Worm (Caenorhabditis elegans) whole organism, L1 larva: Measurements from ENCODE around the gene F38A5.6.

Experiments used
- C16A3.4 ChIP-seq: fragments of 150-350 bp; optimal IDR thresholded peaks from 2 replicates; lab custom pipeline; 2014; ENCODE audit warnings: missing biosample characterization, missing genetic modification characterization
- C34B4.2 ChIP-seq: sonication (generic microtip); optimal IDR thresholded peaks from 2 replicates; lab custom pipeline; 2017; ENCODE audit warnings: mild to moderate bottlenecking, missing genetic modification characterization, missing compliant biosample characterization
- F16B12.6 ChIP-seq: fragments of 150-350 bp; optimal IDR thresholded peaks from 2 replicates; lab custom pipeline; 2014; ENCODE audit warnings: missing biosample characterization, missing genetic modification characterization
- aha-1 ChIP-seq: fragments of 150-350 bp; optimal IDR thresholded peaks from 2 replicates; lab custom pipeline; 2014; ENCODE audit warnings: missing biosample characterization, missing genetic modification characterization
- alr-1 ChIP-seq: fragments of 200-800 bp; sonication (Bioruptor generic); optimal IDR thresholded peaks from 2 replicates; lab custom pipeline; 2018; ENCODE audit warnings: borderline replicate concordance, mild to moderate bottlenecking, missing genetic modification characterization, missing compliant biosample characterization
- blmp-1 ChIP-seq: fragments of 150-350 bp; optimal IDR thresholded peaks from 2 replicates; lab custom pipeline; 2014; ENCODE audit warnings: missing biosample characterization, missing genetic modification characterization
- ceh-63 ChIP-seq: fragments of 200-800 bp; sonication (Bioruptor generic); optimal IDR thresholded peaks from 2 replicates; lab custom pipeline; 2018; ENCODE audit warnings: mild to moderate bottlenecking, missing genetic modification characterization, missing compliant biosample characterization
- ceh-90 ChIP-seq: sonication (generic microtip); optimal IDR thresholded peaks from 2 replicates; lab custom pipeline; 2016; ENCODE audit warnings: missing genetic modification characterization, missing compliant biosample characterization
- dpl-1 ChIP-seq, 3 experiments: fragments of 150-350 bp in 2 of 3; sonication (generic microtip) in 1 of 3; optimal IDR thresholded peaks; 2 replicates each; lab custom pipeline; 2014 to 2017; ENCODE audit warnings: missing biosample characterization in 3 of 3, missing genetic modification characterization in 3 of 3, missing genetic modification reagents in 3 of 3
- dsc-1 ChIP-seq: sonication (generic microtip); optimal IDR thresholded peaks from 2 replicates; lab custom pipeline; 2016; ENCODE audit warnings: mild to moderate bottlenecking, missing genetic modification characterization, missing compliant biosample characterization
- efl-1 ChIP-seq, 4 experiments: fragments of 150-350 bp; optimal IDR thresholded peaks in 3 of 4; peaks in 1 of 4; 1 replicate in 1 of 4; 2 replicates in 3 of 4; lab custom pipeline; 2014; ENCODE audit warnings: missing biosample characterization in 2 of 4, missing genetic modification characterization in 2 of 4, missing genetic modification reagents in 2 of 4
- efl-3 ChIP-seq: fragments of 200-800 bp; sonication (Bioruptor generic); optimal IDR thresholded peaks from 2 replicates; lab custom pipeline; 2018; ENCODE audit warnings: mild to moderate bottlenecking, missing genetic modification characterization, missing compliant biosample characterization
- egl-13 ChIP-seq: sonication (generic microtip); optimal IDR thresholded peaks from 2 replicates; lab custom pipeline; 2016; ENCODE audit warnings: missing genotype, missing genetic modification reagents, missing genetic modification characterization, missing compliant biosample characterization
- fkh-8 ChIP-seq: sonication (generic microtip); optimal IDR thresholded peaks from 2 replicates; lab custom pipeline; 2016; ENCODE audit warnings: mild to moderate bottlenecking, missing genetic modification characterization, missing compliant biosample characterization
- fos-1 ChIP-seq: fragments of 150-350 bp; optimal IDR thresholded peaks from 2 replicates; lab custom pipeline; 2014; ENCODE audit warnings: missing biosample characterization, missing genetic modification characterization
- hlh-17 ChIP-seq: fragments of 200-800 bp; sonication (Bioruptor generic); optimal IDR thresholded peaks from 2 replicates; lab custom pipeline; 2018; ENCODE audit warnings: missing genetic modification characterization, mild to moderate bottlenecking, missing compliant biosample characterization, moderate library complexity, borderline replicate concordance
- hpl-2 ChIP-seq: fragments of 150-350 bp; optimal IDR thresholded peaks from 2 replicates; lab custom pipeline; 2014; ENCODE audit warnings: missing biosample characterization, missing genetic modification reagents, missing genetic modification characterization
- jun-1 ChIP-seq: fragments of 150-350 bp; optimal IDR thresholded peaks from 2 replicates; lab custom pipeline; 2014; ENCODE audit warnings: missing biosample characterization, missing genetic modification reagents, missing genetic modification characterization
- lin-14 ChIP-seq: fragments of 200-800 bp; sonication (Bioruptor generic); optimal IDR thresholded peaks from 2 replicates; lab custom pipeline; 2018; ENCODE audit warnings: mild to moderate bottlenecking, missing genetic modification characterization, moderate library complexity, missing compliant biosample characterization
- lin-15B ChIP-seq: fragments of 150-350 bp; sonication (generic microtip); optimal IDR thresholded peaks from 3 replicates; lab custom pipeline; 2014; ENCODE audit warnings: missing biosample characterization, missing genetic modification characterization
- lin-35 ChIP-seq, 2 experiments: fragments of 150-350 bp; optimal IDR thresholded peaks; 2 replicates each; lab custom pipeline; 2014; ENCODE audit warnings: missing biosample characterization in 2 of 2, missing genetic modification characterization in 2 of 2, missing genetic modification reagents in 2 of 2
- lin-39 ChIP-seq: fragments of 150-350 bp; optimal IDR thresholded peaks from 2 replicates; lab custom pipeline; 2014; ENCODE audit warnings: missing biosample characterization, missing genetic modification reagents, missing genetic modification characterization
- lir-3 ChIP-seq: sonication (generic microtip); optimal IDR thresholded peaks from 2 replicates; lab custom pipeline; 2016; ENCODE audit warnings: mild to moderate bottlenecking, missing genetic modification characterization, moderate library complexity, missing compliant biosample characterization; ENCODE audit not compliant: poor library complexity
- lsy-2 ChIP-seq, 2 experiments: fragments of 150-350 bp; optimal IDR thresholded peaks; 2 replicates each; lab custom pipeline; 2014; ENCODE audit warnings: missing biosample characterization in 2 of 2, missing genetic modification characterization in 2 of 2
- mab-9 ChIP-seq: fragments of 200-800 bp; sonication (Bioruptor generic); IDR thresholded peaks from 2 replicates; pipeline ENCODE4 v1.3.6; 2022; ENCODE audit warnings: missing genetic modification reagents, missing genetic modification characterization, missing compliant biosample characterization
- nhr-12 ChIP-seq: sonication (generic microtip); optimal IDR thresholded peaks from 2 replicates; lab custom pipeline; 2017; ENCODE audit warnings: missing biosample characterization, missing genetic modification characterization
- nhr-20 ChIP-seq: sonication (generic microtip); optimal IDR thresholded peaks from 2 replicates; lab custom pipeline; 2016; ENCODE audit warnings: mild to moderate bottlenecking, missing genetic modification characterization, missing compliant biosample characterization
- nhr-237 ChIP-seq: fragments of 150-350 bp; optimal IDR thresholded peaks from 2 replicates; lab custom pipeline; 2014; ENCODE audit warnings: missing biosample characterization, missing genetic modification characterization
- nhr-71 ChIP-seq: sonication (generic microtip); optimal IDR thresholded peaks from 2 replicates; lab custom pipeline; 2016; ENCODE audit warnings: mild to moderate bottlenecking, missing genetic modification characterization, moderate library complexity, missing compliant biosample characterization
- nhr-76 ChIP-seq: sonication (generic microtip); optimal IDR thresholded peaks from 2 replicates; lab custom pipeline; 2017; ENCODE audit warnings: missing biosample characterization, missing genetic modification characterization
- nhr-84 ChIP-seq: sonication (generic microtip); optimal IDR thresholded peaks from 2 replicates; lab custom pipeline; 2017; ENCODE audit warnings: missing biosample characterization, missing genetic modification characterization
- nhr-90 ChIP-seq: sonication (generic microtip); optimal IDR thresholded peaks from 2 replicates; lab custom pipeline; 2016; ENCODE audit warnings: mild to moderate bottlenecking, missing genetic modification characterization, missing compliant biosample characterization; ENCODE audit not compliant: poor library complexity
- rnt-1 ChIP-seq: sonication (generic microtip); optimal IDR thresholded peaks from 2 replicates; lab custom pipeline; 2016; ENCODE audit warnings: mild to moderate bottlenecking, missing genetic modification characterization, moderate library complexity, missing compliant biosample characterization
- skn-1 ChIP-seq: fragments of 150-350 bp; optimal IDR thresholded peaks from 2 replicates; lab custom pipeline; 2014; ENCODE audit warnings: missing biosample characterization, missing genetic modification characterization
- snu-23 ChIP-seq: sonication (generic microtip); optimal IDR thresholded peaks from 2 replicates; lab custom pipeline; 2016; ENCODE audit warnings: missing genetic modification characterization, missing compliant biosample characterization
- sox-4 ChIP-seq: sonication (generic microtip); optimal IDR thresholded peaks from 2 replicates; lab custom pipeline; 2016; ENCODE audit warnings: missing genetic modification characterization, missing compliant biosample characterization
- tbx-2 ChIP-seq: sonication (generic microtip); optimal IDR thresholded peaks from 2 replicates; lab custom pipeline; 2016; ENCODE audit warnings: missing genetic modification characterization, missing compliant biosample characterization
- tlp-1 ChIP-seq: fragments of 150-350 bp; optimal IDR thresholded peaks from 2 replicates; lab custom pipeline; 2014; ENCODE audit warnings: missing biosample characterization, missing genetic modification characterization
- unc-130 ChIP-seq: fragments of 150-350 bp; optimal IDR thresholded peaks from 2 replicates; lab custom pipeline; 2017; ENCODE audit warnings: missing biosample characterization, missing genetic modification characterization, inconsistent platforms
- unc-62 ChIP-seq: fragments of 150-350 bp; optimal IDR thresholded peaks from 2 replicates; lab custom pipeline; 2014; ENCODE audit warnings: missing biosample characterization, missing genetic modification reagents, missing genetic modification characterization
- unc-86 ChIP-seq: sonication (generic microtip); optimal IDR thresholded peaks from 2 replicates; lab custom pipeline; 2016; ENCODE audit warnings: missing genetic modification characterization, missing compliant biosample characterization
- unc-98 ChIP-seq: fragments of 200-800 bp; sonication (Bioruptor generic); IDR thresholded peaks from 2 replicates; pipeline ENCODE4 v1.3.6; 2022; ENCODE audit warnings: missing genetic modification characterization, missing compliant biosample characterization
- vab-15 ChIP-seq: sonication (generic microtip); optimal IDR thresholded peaks from 2 replicates; lab custom pipeline; 2017; ENCODE audit warnings: missing genotype, mild to moderate bottlenecking, missing genetic modification characterization, missing compliant biosample characterization
- xbp-1 ChIP-seq: sonication (generic microtip); optimal IDR thresholded peaks from 2 replicates; lab custom pipeline; 2016; ENCODE audit warnings: missing genetic modification characterization, missing compliant biosample characterization
- zag-1 ChIP-seq: fragments of 150-350 bp; optimal IDR thresholded peaks from 2 replicates; lab custom pipeline; 2014; ENCODE audit warnings: missing biosample characterization, missing genetic modification characterization

Gene F38A5.6

ce11 chrIV:6639880-6640279 is 42.7 kb upstream of the F38A5.6 start, which contains the start of gene C01B10.6:
Gene C01B10.6, plus strand, starts transcription at chrIV:6640180.
- TF ChIP-seq lin-15B (tag; lab: Kevin White, UChicago) (no peak), mab-9 (GFP tag; lab: Robert Waterston, UW) (no peak), xbp-1 (no peak), hlh-17 (GFP tag; lab: Kevin White, UChicago) (no peak)

DNA sequence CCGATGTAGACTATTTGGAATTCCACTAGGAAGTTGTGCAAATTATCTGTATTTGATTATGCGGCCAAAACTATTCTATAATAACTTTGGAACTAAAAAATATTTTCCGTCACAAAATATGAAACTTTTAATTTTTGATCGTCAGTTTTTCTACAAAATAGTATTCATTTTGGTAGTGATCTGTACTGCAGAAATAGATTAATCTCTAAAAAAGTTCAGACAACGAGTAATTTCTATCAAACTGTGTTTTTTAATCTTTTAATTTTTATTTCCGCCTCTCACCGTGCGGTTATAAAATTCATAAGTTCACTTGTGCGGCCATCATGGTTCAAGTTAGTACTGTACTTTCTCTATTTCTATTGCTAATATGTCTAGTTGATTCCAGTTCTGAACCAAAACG is 41.1 kb upstream of the F38A5.6 start, which contains the start of gene C01B10.7:
Gene C01B10.7 (plus strand): TSS at position 301 of the 400 bp plus-strand sequence.
- TF ChIP-seq zag-1 (tag; lab: Kevin White, UChicago) (no peak), rnt-1 (no peak), fos-1 (no peak), C16A3.4 (tag; lab: Kevin White, UChicago) (no peak), hpl-2 (GFP tag; lab: Kevin White, UChicago) (no peak), vab-15 (tag; lab: Kevin White, UChicago) (no peak), unc-130 (no peak), dpl-1 (GFP tag; optimal IDR thresholded peaks at IDR 0.05; lab: Kevin White, UChicago) (no peak), unc-98 (GFP tag; lab: Robert Waterston, UW) (no peak), unc-62 (GFP tag; lab: Kevin White, UChicago) (no peak), ceh-90 (tag; lab: Kevin White, UChicago) (no peak), lin-14 (GFP tag; lab: Kevin White, UChicago) (no peak), lin-39 (tag; lab: Kevin White, UChicago) (no peak), nhr-90 (no peak), efl-3 (GFP tag; lab: Kevin White, UChicago) (no peak), sox-4 (tag; lab: Kevin White, UChicago) (no peak), snu-23 (GFP tag; lab: Kevin White, UChicago) (no peak), tbx-2 (no peak)

DNA sequence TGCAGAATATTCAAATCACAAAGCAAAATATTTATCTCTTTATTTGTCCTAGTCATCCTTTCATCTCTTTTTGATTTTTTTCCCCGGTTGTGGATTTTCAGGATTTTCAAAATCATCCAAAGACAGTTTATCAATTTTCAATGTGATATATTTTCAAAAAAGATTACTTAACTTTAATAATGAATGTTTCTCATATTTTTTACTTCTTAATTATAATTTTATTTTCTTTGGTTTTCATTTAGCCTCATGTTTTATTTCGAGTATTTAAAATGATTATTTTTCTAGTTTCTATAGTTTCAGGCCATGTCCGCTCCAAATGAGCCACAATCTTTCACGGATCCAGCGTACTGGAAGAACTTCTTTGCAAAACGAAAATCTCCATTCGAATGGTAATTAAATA is 37.6 kb upstream of the F38A5.6 start, which contains the start of gene metl-13:
Gene metl-13 (plus strand): TSS at position 301 of the 400 bp plus-strand sequence.
- TF ChIP-seq nhr-20 (no peak), rnt-1 (no peak), aha-1 (tag; lab: Kevin White, UChicago) (no peak), tlp-1 (tag; lab: Kevin White, UChicago) (no peak), hpl-2 (GFP tag; lab: Kevin White, UChicago) (no peak), dsc-1 (tag; lab: Kevin White, UChicago) (no peak), unc-62 (GFP tag; lab: Kevin White, UChicago) (no peak), lin-35 (GFP tag; optimal IDR thresholded peaks at IDR 0.05; lab: Kevin White, UChicago) (no peak), unc-98 (GFP tag; lab: Robert Waterston, UW) (no peak), nhr-84 (tag; lab: Kevin White, UChicago) (no peak), nhr-237 (no peak), C34B4.2 (tag; lab: Kevin White, UChicago) (no peak), ceh-63 (no peak), blmp-1 (no peak), F16B12.6 (tag; lab: Kevin White, UChicago) (no peak), lsy-2 (tag; optimal IDR thresholded peaks at IDR 0.05; lab: Kevin White, UChicago) (no peak)

DNA sequence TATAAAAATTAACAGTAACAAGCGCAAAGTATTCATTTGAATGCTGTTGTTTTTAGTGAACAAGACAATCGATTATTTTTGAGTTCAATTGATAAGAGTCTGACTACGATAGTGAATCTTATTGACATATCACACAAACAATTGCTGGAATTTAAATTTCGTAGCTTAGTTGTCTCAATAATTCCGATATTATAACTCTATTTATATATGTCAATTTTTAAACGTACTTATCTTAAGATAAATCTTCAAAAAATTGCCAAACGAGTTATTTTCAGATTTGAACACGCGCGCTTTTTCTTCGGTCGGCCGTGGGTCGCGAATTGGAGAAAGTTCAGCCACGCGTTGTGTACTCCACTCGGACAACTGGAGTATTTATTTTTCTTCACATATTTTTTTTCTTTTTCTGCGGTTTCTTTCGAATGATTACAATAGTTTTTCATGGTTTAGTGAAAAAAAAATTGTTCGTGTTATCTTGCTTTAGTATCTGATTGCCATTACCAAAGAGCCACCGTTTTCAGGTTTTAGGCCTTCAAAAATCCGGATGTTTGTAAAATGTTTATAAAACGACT is 34.6 kb upstream of the F38A5.6 start, which contains the start of the genes cest-5.1 and C01B10.9:
Gene cest-5.1 (minus strand): TSS at position 51 of the 569 bp plus-strand sequence.
Gene C01B10.9 (plus strand): TSS at position 519 of the 569 bp plus-strand sequence.
- TF ChIP-seq hlh-17 (GFP tag; lab: Kevin White, UChicago) = no peak
- no peak for TF ChIP-seq ceh-63
- peak; percentile 86 for TF ChIP-seq sox-4 (tag; lab: Kevin White, UChicago)
- peak; percentile 64 to 95 for TF ChIP-seq efl-1 (optimal IDR thresholded peaks at IDR 0.05; lab: Kevin White, UChicago)
- peak; percentile 95 to 99 for TF ChIP-seq efl-1 (GFP tag; optimal IDR thresholded peaks at IDR 0.05 in 1 of 2; lab: Kevin White, UChicago)
- TF ChIP-seq nhr-20 = peak; percentile 80
- TF ChIP-seq lin-15B (tag; lab: Kevin White, UChicago) = peak; percentile 62
- TF ChIP-seq rnt-1 = peak; percentile 98
- peak; percentile 52 for TF ChIP-seq jun-1 (tag; lab: Kevin White, UChicago)
- peak; percentile 58 for TF ChIP-seq unc-130
- peak; percentile 96 for TF ChIP-seq lir-3 (tag; lab: Kevin White, UChicago)
- TF ChIP-seq unc-86 (tag; lab: Kevin White, UChicago) = peak; percentile 78
- no peak for TF ChIP-seq zag-1 (tag; lab: Kevin White, UChicago)
- TF ChIP-seq fkh-8 (tag; lab: Kevin White, UChicago) = peak; percentile 81
- TF ChIP-seq xbp-1 = peak; percentile 82
- peak; percentile 90 for TF ChIP-seq tbx-2
- TF ChIP-seq alr-1 = no peak
- peak; percentile 92 for TF ChIP-seq nhr-71 (tag; lab: Kevin White, UChicago)
- no peak for TF ChIP-seq nhr-12
- TF ChIP-seq nhr-76 (tag; lab: Kevin White, UChicago) = no peak
- TF ChIP-seq tlp-1 (tag; lab: Kevin White, UChicago) = no peak
- TF ChIP-seq skn-1 = peak; percentile 77
- peak; percentile 83 for TF ChIP-seq egl-13 (tag; lab: Kevin White, UChicago)
